Worm (Caenorhabditis elegans): Measurements from ENCODE around the gene nspb-4.

ce11 chrIV:6574343-6574742, 23.7 kb upstream of the nspb-4 start:
- no peak for TF ChIP-seq mab-5 (tag; optimal IDR thresholded peaks at IDR 0.05)
- TF ChIP-seq elt-3 (tag; optimal IDR thresholded peaks at IDR 0.05): no peak
- TF ChIP-seq snpc-4 (tag; optimal IDR thresholded peaks at IDR 0.05): no peak
- no peak for TF ChIP-seq ceh-83 (GFP tag; optimal IDR thresholded peaks at IDR 0.05)
- TF ChIP-seq M03D4.4 (tag; optimal IDR thresholded peaks at IDR 0.05): no peak
- no peak for TF ChIP-seq elt-1 (tag; optimal IDR thresholded peaks at IDR 0.05; ENCODE audit: borderline replicate concordance, insufficient read depth)
- TF ChIP-seq nhr-28 (tag; optimal IDR thresholded peaks at IDR 0.05): no peak
- no peak for TF ChIP-seq hlh-1 (tag; optimal IDR thresholded peaks at IDR 0.05)

Data from whole organism, mixed stage, embryonic.